Fruit fly (Drosophila melanogaster): Measurements from ENCODE around the gene yellow-e.

DNA sequence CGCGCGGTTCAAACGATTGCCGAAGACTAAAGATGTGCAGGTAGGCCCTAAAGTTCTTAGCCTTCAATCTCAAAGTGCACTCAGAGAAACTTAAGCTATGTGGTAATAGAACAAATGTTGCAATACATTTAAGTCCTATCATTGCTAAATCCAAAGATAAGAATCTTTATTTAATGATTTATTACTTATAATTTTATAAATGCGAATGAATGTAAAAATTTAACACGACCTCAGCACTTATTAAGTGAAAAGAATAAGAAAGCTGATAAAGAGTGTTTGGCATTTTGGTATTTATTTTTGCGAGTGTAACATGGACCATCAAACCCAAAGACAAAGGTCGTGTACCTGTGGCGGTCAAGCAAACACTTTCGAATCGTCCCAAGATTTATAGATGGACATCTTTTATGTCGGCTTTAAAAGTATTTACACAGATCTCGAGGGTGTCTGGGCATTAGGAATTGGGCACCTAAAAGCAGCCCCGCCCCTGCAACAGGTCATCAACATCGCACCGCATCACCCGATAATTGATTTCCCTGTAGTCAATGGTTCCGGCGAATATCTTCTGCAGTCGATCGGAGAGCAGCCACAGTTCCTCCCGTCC, 10.1 kb downstream of the yellow-e start, which contains the start of gene yellow-e3:
- TF ChIP-seq CG7368 (GFP tag; optimal IDR thresholded peaks at IDR 0.05) (no peak), CG16779 (tag; optimal IDR thresholded peaks at IDR 0.05) (no peak), dac (GFP tag; optimal IDR thresholded peaks at IDR 0.05) (no peak), CG6854 (GFP tag; optimal IDR thresholded peaks at IDR 0.05) (no peak), CG3032 (tag; optimal IDR thresholded peaks at IDR 0.05) (no peak), ss (GFP tag; optimal IDR thresholded peaks at IDR 0.05) (no peak), CG11902 (GFP tag; optimal IDR thresholded peaks at IDR 0.05) (no peak), fd85E (GFP tag; optimal IDR thresholded peaks at IDR 0.05) (no peak), CG8319 (GFP tag; optimal IDR thresholded peaks at IDR 0.05) (no peak), Hr39 (GFP tag; optimal IDR thresholded peaks at IDR 0.05) (no peak), Ets96B (tag; optimal IDR thresholded peaks at IDR 0.05) (no peak), net (GFP tag; optimal IDR thresholded peaks at IDR 0.05) (no peak), CG4318 (GFP tag; optimal IDR thresholded peaks at IDR 0.05) (no peak), topi (GFP tag; optimal IDR thresholded peaks at IDR 0.05) (no peak)

Measured in whole organism, prepupa.